Worm (Caenorhabditis elegans): ENCODE results near the gene xnd-1.

The xnd-1 gene

ce11 chrIII:5563680-5564079, 40.6 kb upstream of the xnd-1 start:
- TF ChIP-seq nhr-2 (tag; optimal IDR thresholded peaks at IDR 0.05) (no peak), hlh-1 (tag; optimal IDR thresholded peaks at IDR 0.05) (peak; percentile 78), unc-120 (tag; optimal IDR thresholded peaks at IDR 0.05; ENCODE audit: poor library complexity, severe bottlenecking) (peak; percentile 96), unc-62 (GFP tag; optimal IDR thresholded peaks at IDR 0.05) (peak; percentile 62), nhr-237 (tag; optimal IDR thresholded peaks at IDR 0.05) (peak; percentile 37), drap-1 (GFP tag; optimal IDR thresholded peaks at IDR 0.05) (no peak)

ce11 chrIII:5564325-5564724, 39.9 kb upstream of the xnd-1 start:
- TF ChIP-seq M03D4.4 (tag; optimal IDR thresholded peaks at IDR 0.05): no peak
- no peak for TF ChIP-seq nhr-28 (tag; optimal IDR thresholded peaks at IDR 0.05)
- TF ChIP-seq ztf-11 (tag; optimal IDR thresholded peaks at IDR 0.05): no peak
- TF ChIP-seq tbx-8 (GFP tag; optimal IDR thresholded peaks at IDR 0.05): no peak
- TF ChIP-seq elt-1 (tag; optimal IDR thresholded peaks at IDR 0.05; ENCODE audit: borderline replicate concordance, insufficient read depth): no peak
- no peak for TF ChIP-seq ceh-43 (GFP tag; optimal IDR thresholded peaks at IDR 0.05)
- TF ChIP-seq ceh-39 (tag; optimal IDR thresholded peaks at IDR 0.05): no peak
- no peak for TF ChIP-seq snpc-4 (tag; optimal IDR thresholded peaks at IDR 0.05)
- no peak for TF ChIP-seq sptf-1 (tag; optimal IDR thresholded peaks at IDR 0.05)
- no peak for TF ChIP-seq unc-120 (tag; optimal IDR thresholded peaks at IDR 0.05; ENCODE audit: poor library complexity, severe bottlenecking)
- TF ChIP-seq ceh-83 (GFP tag; optimal IDR thresholded peaks at IDR 0.05): no peak
- no peak for TF ChIP-seq hlh-1 (tag; optimal IDR thresholded peaks at IDR 0.05)
- TF ChIP-seq pha-4 (tag; optimal IDR thresholded peaks at IDR 0.05): no peak

DNA sequence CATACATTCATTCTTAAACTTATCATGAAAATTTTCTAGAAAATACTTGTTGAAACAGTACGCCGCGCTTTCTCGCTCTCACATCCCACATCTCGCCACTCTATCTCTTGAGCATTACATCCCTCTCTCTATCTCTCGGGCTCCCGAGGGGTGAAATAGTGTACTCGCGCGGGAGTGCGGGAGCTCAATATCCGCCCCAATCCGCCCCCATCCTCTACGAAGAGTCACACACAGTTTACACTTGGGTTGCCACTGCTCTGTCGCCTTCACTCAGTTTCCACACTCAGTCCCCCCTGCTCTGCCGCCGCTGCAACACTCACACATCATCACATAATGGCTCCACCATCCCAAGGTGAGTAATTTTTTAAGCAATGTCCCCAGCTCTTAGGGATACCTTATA, 39.5 kb upstream of the xnd-1 start, which contains the start of gene mlc-3:
mlc-3 (plus strand) TSS at position 227 of the 400 bp plus-strand sequence.
- TF ChIP-seq M03D4.4 (tag; optimal IDR thresholded peaks at IDR 0.05) (peak; percentile 42), unc-120 (tag; optimal IDR thresholded peaks at IDR 0.05; ENCODE audit: poor library complexity, severe bottlenecking) (peak; percentile 48), elt-3 (tag; optimal IDR thresholded peaks at IDR 0.05) (no peak), mab-5 (tag; optimal IDR thresholded peaks at IDR 0.05) (no peak), hlh-1 (tag; optimal IDR thresholded peaks at IDR 0.05) (peak; percentile 51), sptf-1 (tag; optimal IDR thresholded peaks at IDR 0.05) (no peak), pha-4 (tag; optimal IDR thresholded peaks at IDR 0.05) (no peak), unc-62 (GFP tag; optimal IDR thresholded peaks at IDR 0.05) (peak; percentile 21), snpc-4 (tag; optimal IDR thresholded peaks at IDR 0.05) (no peak)

DNA sequence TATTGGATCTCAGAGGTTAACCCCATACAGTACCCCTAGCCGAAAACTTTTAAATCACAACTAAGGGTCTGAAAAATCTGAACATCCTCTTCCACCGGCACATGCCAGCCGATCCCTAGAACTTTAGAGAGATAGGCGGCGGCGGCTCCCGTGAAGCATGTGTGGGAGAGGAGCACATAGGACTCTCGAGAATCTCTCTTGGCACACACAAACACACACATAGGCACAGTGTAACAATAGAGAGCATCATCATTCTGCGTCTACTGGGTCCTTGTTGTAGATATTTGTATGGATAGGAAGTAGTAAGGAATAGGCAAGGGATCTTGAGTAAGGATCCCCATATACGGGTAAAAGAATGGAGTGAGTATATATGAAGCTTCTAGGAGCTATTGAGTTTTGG, 38.6 kb upstream of the xnd-1 start:
- no peak for TF ChIP-seq nhr-76 (tag; optimal IDR thresholded peaks at IDR 0.05)
- no peak for TF ChIP-seq hlh-1 (tag; optimal IDR thresholded peaks at IDR 0.05)
- TF ChIP-seq unc-39 (tag; optimal IDR thresholded peaks at IDR 0.05): no peak
- TF ChIP-seq bed-3 (GFP tag; optimal IDR thresholded peaks at IDR 0.05): no peak
- peak; percentile 47 for TF ChIP-seq unc-120 (tag; optimal IDR thresholded peaks at IDR 0.05; ENCODE audit: poor library complexity, severe bottlenecking)

ce11 chrIII:5566496-5566895, 37.8 kb upstream of the xnd-1 start:
- no peak for TF ChIP-seq nhr-12 (tag; optimal IDR thresholded peaks at IDR 0.05)
- TF ChIP-seq bed-3 (GFP tag; optimal IDR thresholded peaks at IDR 0.05): no peak
- no peak for TF ChIP-seq mab-5 (tag; optimal IDR thresholded peaks at IDR 0.05)
- TF ChIP-seq sem-2 (GFP tag; optimal IDR thresholded peaks at IDR 0.05): no peak
- TF ChIP-seq flh-1 (GFP tag; optimal IDR thresholded peaks at IDR 0.05): no peak
- no peak for TF ChIP-seq pha-4 (tag; optimal IDR thresholded peaks at IDR 0.05)
- no peak for TF ChIP-seq ceh-83 (GFP tag; optimal IDR thresholded peaks at IDR 0.05)

ce11 chrIII:5568265-5568664, 36.0 kb upstream of the xnd-1 start:
- TF ChIP-seq ceh-43 (GFP tag; optimal IDR thresholded peaks at IDR 0.05) (no peak), ces-1 (GFP tag; optimal IDR thresholded peaks at IDR 0.05) (no peak), ceh-83 (GFP tag; optimal IDR thresholded peaks at IDR 0.05) (no peak), ztf-11 (tag; optimal IDR thresholded peaks at IDR 0.05) (no peak), drap-1 (GFP tag; optimal IDR thresholded peaks at IDR 0.05) (no peak), unc-120 (tag; optimal IDR thresholded peaks at IDR 0.05; ENCODE audit: poor library complexity, severe bottlenecking) (no peak), hlh-1 (tag; optimal IDR thresholded peaks at IDR 0.05) (no peak), nhr-2 (tag; optimal IDR thresholded peaks at IDR 0.05) (no peak), cnd-1 (tag; optimal IDR thresholded peaks at IDR 0.05) (no peak), snpc-4 (tag; optimal IDR thresholded peaks at IDR 0.05) (no peak), lin-32 (GFP tag; optimal IDR thresholded peaks at IDR 0.05) (no peak), elt-1 (tag; optimal IDR thresholded peaks at IDR 0.05; ENCODE audit: borderline replicate concordance, insufficient read depth) (no peak), unc-62 (GFP tag; optimal IDR thresholded peaks at IDR 0.05) (no peak), zip-8 (tag; optimal IDR thresholded peaks at IDR 0.05) (no peak)

Measured in whole organism, mixed stage, embryonic.